Worm (Caenorhabditis elegans) whole organism, late embryonic: Measurements from ENCODE around the gene F16B3.2.

ENCODE experiments used
- ama-1 ChIP-seq: fragments of 150-350 bp; optimal IDR thresholded peaks from 2 replicates; lab custom pipeline; 2014
- ceh-2 ChIP-seq: sonication (generic microtip); optimal IDR thresholded peaks from 2 replicates; lab custom pipeline; 2016; ENCODE audit warnings: missing genotype, missing genetic modification characterization, missing compliant biosample characterization
- ceh-45 ChIP-seq: fragments of 200-800 bp; sonication (Bioruptor generic); IDR thresholded peaks from 2 replicates; pipeline ENCODE4 v1.3.6; 2022; ENCODE audit warnings: missing genetic modification reagents, missing genetic modification characterization, missing compliant biosample characterization
- ceh-48 ChIP-seq: sonication (generic microtip); optimal IDR thresholded peaks from 2 replicates; lab custom pipeline; 2016; ENCODE audit warnings: missing genetic modification characterization, inconsistent platforms, missing compliant biosample characterization
- ceh-9 ChIP-seq: sonication (generic microtip); optimal IDR thresholded peaks from 2 replicates; lab custom pipeline; 2016; ENCODE audit warnings: mild to moderate bottlenecking, missing genetic modification characterization, inconsistent platforms, missing compliant biosample characterization
- elt-4 ChIP-seq: sonication (generic microtip); optimal IDR thresholded peaks from 2 replicates; lab custom pipeline; 2016; ENCODE audit warnings: missing genetic modification characterization, missing compliant biosample characterization
- hlh-13 ChIP-seq: fragments of 200-800 bp; sonication (Bioruptor generic); optimal IDR thresholded peaks from 2 replicates; lab custom pipeline; 2018; ENCODE audit warnings: mild to moderate bottlenecking, missing genetic modification characterization, missing compliant biosample characterization
- nfya-1 ChIP-seq: sonication (generic microtip); optimal IDR thresholded peaks from 2 replicates; lab custom pipeline; 2017; ENCODE audit warnings: missing genetic modification characterization, mild to moderate bottlenecking, missing compliant biosample characterization, antibody characterized with exemption, moderate library complexity
- pqm-1 ChIP-seq: sonication (generic microtip); optimal IDR thresholded peaks from 2 replicates; lab custom pipeline; 2016; ENCODE audit warnings: missing genetic modification characterization, missing compliant biosample characterization

- no peak for TF ChIP-seq elt-4 (tag; lab: Kevin White, UChicago)
- TF ChIP-seq ceh-45 (GFP tag; lab: Robert Waterston, UW), result no peak
- TF ChIP-seq ceh-9, result no peak
- TF ChIP-seq nfya-1 (tag; lab: Kevin White, UChicago), result no peak
- TF ChIP-seq ama-1, result no peak
- TF ChIP-seq ceh-2 (tag; lab: Kevin White, UChicago), result no peak
- no peak for TF ChIP-seq pqm-1 (tag; lab: Kevin White, UChicago)
- TF ChIP-seq hlh-13 (GFP tag; lab: Kevin White, UChicago), result no peak
- TF ChIP-seq ceh-48 (tag; lab: Kevin White, UChicago), result no peak
Measured at ce11 chrV:1278529-1278928, 36.4 kb upstream of the F16B3.2 start.
